Worm (Caenorhabditis elegans) whole organism, L1 larva: ENCODE results near the gene spin-4.

Experiments used
- C04F5.9 ChIP-seq: sonication (generic microtip); optimal IDR thresholded peaks from 2 replicates; lab custom pipeline; 2016; ENCODE audit warnings: missing genetic modification characterization, missing compliant biosample characterization
- F16B12.6 ChIP-seq: fragments of 150-350 bp; optimal IDR thresholded peaks from 2 replicates; lab custom pipeline; 2014; ENCODE audit warnings: missing biosample characterization, missing genetic modification characterization
- alr-1 ChIP-seq: fragments of 200-800 bp; sonication (Bioruptor generic); optimal IDR thresholded peaks from 2 replicates; lab custom pipeline; 2018; ENCODE audit warnings: borderline replicate concordance, mild to moderate bottlenecking, missing genetic modification characterization, missing compliant biosample characterization
- ama-1 ChIP-seq: fragments of 150-350 bp; optimal IDR thresholded peaks from 2 replicates; lab custom pipeline; 2014
- blmp-1 ChIP-seq: fragments of 150-350 bp; optimal IDR thresholded peaks from 2 replicates; lab custom pipeline; 2014; ENCODE audit warnings: missing biosample characterization, missing genetic modification characterization
- ceh-8 ChIP-seq: fragments of 200-800 bp; sonication (Bioruptor generic); optimal IDR thresholded peaks from 2 replicates; lab custom pipeline; 2018; ENCODE audit warnings: mild to moderate bottlenecking, missing genetic modification characterization, moderate library complexity, missing compliant biosample characterization
- ceh-82 ChIP-seq, 3 experiments: fragments of 150-350 bp in 1 of 3; sonication (generic microtip) in 2 of 3; optimal IDR thresholded peaks; 2 replicates each; lab custom pipeline; 2014 to 2017; ENCODE audit warnings: missing biosample characterization in 3 of 3, missing genetic modification characterization in 3 of 3
- ces-1 ChIP-seq: fragments of 150-350 bp; optimal IDR thresholded peaks from 2 replicates; lab custom pipeline; 2014; ENCODE audit warnings: missing biosample characterization, missing genetic modification reagents, missing genetic modification characterization
- dpl-1 ChIP-seq, 3 experiments: fragments of 150-350 bp in 2 of 3; sonication (generic microtip) in 1 of 3; optimal IDR thresholded peaks; 2 replicates each; lab custom pipeline; 2014 to 2017; ENCODE audit warnings: missing biosample characterization in 3 of 3, missing genetic modification characterization in 3 of 3, missing genetic modification reagents in 3 of 3
- efl-1 ChIP-seq, 4 experiments: fragments of 150-350 bp; optimal IDR thresholded peaks in 3 of 4; peaks in 1 of 4; 1 replicate in 1 of 4; 2 replicates in 3 of 4; lab custom pipeline; 2014; ENCODE audit warnings: missing biosample characterization in 2 of 4, missing genetic modification characterization in 2 of 4, missing genetic modification reagents in 2 of 4
- efl-3 ChIP-seq: fragments of 200-800 bp; sonication (Bioruptor generic); optimal IDR thresholded peaks from 2 replicates; lab custom pipeline; 2018; ENCODE audit warnings: mild to moderate bottlenecking, missing genetic modification characterization, missing compliant biosample characterization
- egl-27 ChIP-seq, 2 experiments: fragments of 150-350 bp in 1 of 2; sonication (generic microtip); optimal IDR thresholded peaks; 3 replicates each; lab custom pipeline; 2017 to 2018; ENCODE audit warnings: missing biosample characterization in 2 of 2, missing genetic modification characterization in 2 of 2, missing genetic modification reagents in 2 of 2
- elt-2 ChIP-seq: sonication (generic microtip); optimal IDR thresholded peaks from 2 replicates; lab custom pipeline; 2016; ENCODE audit warnings: missing genetic modification characterization, mild to moderate bottlenecking, inconsistent platforms, missing compliant biosample characterization, missing genetic modification reagents
- elt-3 ChIP-seq, 6 experiments: fragments of 150-350 bp in 1 of 6; sonication (generic microtip); optimal IDR thresholded peaks; 2 replicates each; lab custom pipeline; 2017 to 2018; ENCODE audit warnings: missing biosample characterization in 6 of 6, missing genetic modification characterization in 6 of 6, inconsistent platforms in 1 of 6
- ets-5 ChIP-seq: fragments of 200-800 bp; sonication (Bioruptor generic); IDR thresholded peaks from 2 replicates; pipeline ENCODE4 v1.3.6; 2022; ENCODE audit warnings: missing genetic modification characterization, missing compliant biosample characterization
- fkh-10 ChIP-seq: sonication (generic microtip); optimal IDR thresholded peaks from 2 replicates; lab custom pipeline; 2017; ENCODE audit warnings: missing biosample characterization, missing genetic modification reagents, missing genetic modification characterization
- fkh-4 ChIP-seq: sonication (generic microtip); optimal IDR thresholded peaks from 2 replicates; lab custom pipeline; 2016; ENCODE audit warnings: missing compliant biosample characterization, missing genetic modification characterization, borderline replicate concordance
- grh-1 ChIP-seq: fragments of 200-800 bp; sonication (Bioruptor generic); IDR thresholded peaks from 2 replicates; pipeline ENCODE4 v1.3.6; 2022; ENCODE audit warnings: missing genetic modification reagents, missing genetic modification characterization, missing compliant biosample characterization
- hpl-2 ChIP-seq: fragments of 150-350 bp; optimal IDR thresholded peaks from 2 replicates; lab custom pipeline; 2014; ENCODE audit warnings: missing biosample characterization, missing genetic modification reagents, missing genetic modification characterization
- isw-1 ChIP-seq: fragments of 200-800 bp; sonication (Bioruptor generic); IDR thresholded peaks from 2 replicates; pipeline ENCODE4 v1.3.6; 2022; ENCODE audit warnings: missing genetic modification characterization, missing compliant biosample characterization
- lin-13 ChIP-seq: fragments of 150-350 bp; optimal IDR thresholded peaks from 2 replicates; lab custom pipeline; 2014; ENCODE audit warnings: missing biosample characterization, missing genetic modification reagents, missing genetic modification characterization
- lin-14 ChIP-seq: fragments of 200-800 bp; sonication (Bioruptor generic); optimal IDR thresholded peaks from 2 replicates; lab custom pipeline; 2018; ENCODE audit warnings: mild to moderate bottlenecking, missing genetic modification characterization, moderate library complexity, missing compliant biosample characterization
- lin-35 ChIP-seq, 2 experiments: fragments of 150-350 bp; optimal IDR thresholded peaks; 2 replicates each; lab custom pipeline; 2014; ENCODE audit warnings: missing biosample characterization in 2 of 2, missing genetic modification characterization in 2 of 2, missing genetic modification reagents in 2 of 2
- lin-39 ChIP-seq: fragments of 150-350 bp; optimal IDR thresholded peaks from 2 replicates; lab custom pipeline; 2014; ENCODE audit warnings: missing biosample characterization, missing genetic modification reagents, missing genetic modification characterization
- lsy-2 ChIP-seq, 2 experiments: fragments of 150-350 bp; optimal IDR thresholded peaks; 2 replicates each; lab custom pipeline; 2014; ENCODE audit warnings: missing biosample characterization in 2 of 2, missing genetic modification characterization in 2 of 2
- mab-9 ChIP-seq: fragments of 200-800 bp; sonication (Bioruptor generic); IDR thresholded peaks from 2 replicates; pipeline ENCODE4 v1.3.6; 2022; ENCODE audit warnings: missing genetic modification reagents, missing genetic modification characterization, missing compliant biosample characterization
- mef-2 ChIP-seq: fragments of 150-350 bp; optimal IDR thresholded peaks from 2 replicates; lab custom pipeline; 2014; ENCODE audit warnings: missing biosample characterization, missing genetic modification characterization
- mep-1 ChIP-seq: fragments of 150-350 bp; optimal IDR thresholded peaks from 2 replicates; lab custom pipeline; 2014; ENCODE audit warnings: missing biosample characterization, missing genetic modification characterization
- nhr-11 ChIP-seq: fragments of 150-350 bp; optimal IDR thresholded peaks from 2 replicates; lab custom pipeline; 2014; ENCODE audit warnings: missing biosample characterization, missing genetic modification characterization
- nhr-12 ChIP-seq: sonication (generic microtip); optimal IDR thresholded peaks from 2 replicates; lab custom pipeline; 2017; ENCODE audit warnings: missing biosample characterization, missing genetic modification characterization
- nhr-19 ChIP-seq: fragments of 200-800 bp; sonication (Bioruptor generic); conservative IDR thresholded peaks from 2 replicates; pipeline ENCODE4 v1.3.6; 2022; ENCODE audit warnings: missing genetic modification characterization, missing compliant biosample characterization
- nhr-237 ChIP-seq: fragments of 150-350 bp; optimal IDR thresholded peaks from 2 replicates; lab custom pipeline; 2014; ENCODE audit warnings: missing biosample characterization, missing genetic modification characterization
- nhr-28 ChIP-seq: fragments of 150-350 bp; optimal IDR thresholded peaks from 2 replicates; lab custom pipeline; 2014; ENCODE audit warnings: missing biosample characterization, missing genetic modification characterization
- nhr-47 ChIP-seq: sonication (generic microtip); optimal IDR thresholded peaks from 2 replicates; lab custom pipeline; 2016; ENCODE audit warnings: mild to moderate bottlenecking, missing genetic modification characterization, moderate library complexity, missing compliant biosample characterization
- nhr-84 ChIP-seq: sonication (generic microtip); optimal IDR thresholded peaks from 2 replicates; lab custom pipeline; 2017; ENCODE audit warnings: missing biosample characterization, missing genetic modification characterization
- nhr-85 ChIP-seq: sonication (generic microtip); peaks from one replicate; lab custom pipeline; 2016; ENCODE audit warnings: missing genetic modification characterization, inconsistent platforms, missing compliant biosample characterization
- nhr-90 ChIP-seq: sonication (generic microtip); optimal IDR thresholded peaks from 2 replicates; lab custom pipeline; 2016; ENCODE audit warnings: mild to moderate bottlenecking, missing genetic modification characterization, missing compliant biosample characterization; ENCODE audit not compliant: poor library complexity
- pqm-1 ChIP-seq: sonication (generic microtip); optimal IDR thresholded peaks from 3 replicates; lab custom pipeline; 2017; ENCODE audit warnings: missing biosample characterization, missing genetic modification characterization
- rnt-1 ChIP-seq: sonication (generic microtip); optimal IDR thresholded peaks from 2 replicates; lab custom pipeline; 2016; ENCODE audit warnings: mild to moderate bottlenecking, missing genetic modification characterization, moderate library complexity, missing compliant biosample characterization
- skn-1 ChIP-seq: fragments of 150-350 bp; optimal IDR thresholded peaks from 2 replicates; lab custom pipeline; 2014; ENCODE audit warnings: missing biosample characterization, missing genetic modification characterization
- snpc-4 ChIP-seq: fragments of 150-350 bp; optimal IDR thresholded peaks from 2 replicates; lab custom pipeline; 2014; ENCODE audit warnings: missing biosample characterization, missing genetic modification characterization
- sup-37 ChIP-seq: fragments of 200-800 bp; sonication (Bioruptor generic); optimal IDR thresholded peaks from 2 replicates; lab custom pipeline; 2018; ENCODE audit warnings: mild to moderate bottlenecking, missing genetic modification characterization, missing compliant biosample characterization
- tbx-2 ChIP-seq: sonication (generic microtip); optimal IDR thresholded peaks from 2 replicates; lab custom pipeline; 2016; ENCODE audit warnings: missing genetic modification characterization, missing compliant biosample characterization
- unc-130 ChIP-seq: fragments of 150-350 bp; optimal IDR thresholded peaks from 2 replicates; lab custom pipeline; 2017; ENCODE audit warnings: missing biosample characterization, missing genetic modification characterization, inconsistent platforms
- unc-30 ChIP-seq: sonication (generic microtip); optimal IDR thresholded peaks from 2 replicates; lab custom pipeline; 2017; ENCODE audit warnings: missing biosample characterization, missing genetic modification characterization
- unc-62 ChIP-seq: fragments of 150-350 bp; optimal IDR thresholded peaks from 2 replicates; lab custom pipeline; 2014; ENCODE audit warnings: missing biosample characterization, missing genetic modification reagents, missing genetic modification characterization
- unc-98 ChIP-seq: fragments of 200-800 bp; sonication (Bioruptor generic); IDR thresholded peaks from 2 replicates; pipeline ENCODE4 v1.3.6; 2022; ENCODE audit warnings: missing genetic modification characterization, missing compliant biosample characterization
- vab-15 ChIP-seq: sonication (generic microtip); optimal IDR thresholded peaks from 2 replicates; lab custom pipeline; 2017; ENCODE audit warnings: missing genotype, mild to moderate bottlenecking, missing genetic modification characterization, missing compliant biosample characterization
- xbp-1 ChIP-seq: sonication (generic microtip); optimal IDR thresholded peaks from 2 replicates; lab custom pipeline; 2016; ENCODE audit warnings: missing genetic modification characterization, missing compliant biosample characterization
- ztf-4 ChIP-seq: fragments of 150-350 bp; optimal IDR thresholded peaks from 2 replicates; lab custom pipeline; 2014; ENCODE audit warnings: missing biosample characterization, missing genetic modification characterization

Gene spin-4

ce11 chrIII:12668821-12669220, 19.3 kb upstream of the spin-4 start:
- TF ChIP-seq efl-3 = no peak
- no peak for TF ChIP-seq xbp-1
- TF ChIP-seq rnt-1 = no peak
- 0 out of 2 replicates have a peak, but pooled peaks have one; percentile 7 for TF ChIP-seq grh-1 (GFP tag; lab: Robert Waterston, UW)
- no peak for TF ChIP-seq skn-1 (tag; lab: Kevin White, UChicago)
- TF ChIP-seq egl-27 (tag; optimal IDR thresholded peaks at IDR 0.05; lab: Kevin White, UChicago) = no peak
- TF ChIP-seq fkh-10 (GFP tag; lab: Kevin White, UChicago) = no peak
- TF ChIP-seq lin-35 (GFP tag; optimal IDR thresholded peaks at IDR 0.05; lab: Kevin White, UChicago) = peak in 1 of 2 experiments; percentile 15
- no peak for TF ChIP-seq lsy-2 (tag; optimal IDR thresholded peaks at IDR 0.05; lab: Kevin White, UChicago)
- TF ChIP-seq blmp-1 (tag; lab: Kevin White, UChicago) = peak; percentile 15
- no peak for TF ChIP-seq hpl-2 (GFP tag; lab: Kevin White, UChicago)
- TF ChIP-seq mab-9 (GFP tag; lab: Robert Waterston, UW) = no peak
- TF ChIP-seq pqm-1 (tag; lab: Kevin White, UChicago) = no peak
- TF ChIP-seq efl-1 (optimal IDR thresholded peaks at IDR 0.05; lab: Kevin White, UChicago) = no peak
- peak in 1 of 2 experiments; percentile 59 for TF ChIP-seq efl-1 (GFP tag; optimal IDR thresholded peaks at IDR 0.05 in 1 of 2; lab: Kevin White, UChicago)
- TF ChIP-seq nhr-11 (tag; lab: Kevin White, UChicago) = no peak
- no peak for TF ChIP-seq unc-30 (tag; lab: Kevin White, UChicago)
- TF ChIP-seq nhr-47 (tag; lab: Kevin White, UChicago) = no peak
- no peak for TF ChIP-seq dpl-1 (GFP tag; optimal IDR thresholded peaks at IDR 0.05; lab: Kevin White, UChicago)

DNA sequence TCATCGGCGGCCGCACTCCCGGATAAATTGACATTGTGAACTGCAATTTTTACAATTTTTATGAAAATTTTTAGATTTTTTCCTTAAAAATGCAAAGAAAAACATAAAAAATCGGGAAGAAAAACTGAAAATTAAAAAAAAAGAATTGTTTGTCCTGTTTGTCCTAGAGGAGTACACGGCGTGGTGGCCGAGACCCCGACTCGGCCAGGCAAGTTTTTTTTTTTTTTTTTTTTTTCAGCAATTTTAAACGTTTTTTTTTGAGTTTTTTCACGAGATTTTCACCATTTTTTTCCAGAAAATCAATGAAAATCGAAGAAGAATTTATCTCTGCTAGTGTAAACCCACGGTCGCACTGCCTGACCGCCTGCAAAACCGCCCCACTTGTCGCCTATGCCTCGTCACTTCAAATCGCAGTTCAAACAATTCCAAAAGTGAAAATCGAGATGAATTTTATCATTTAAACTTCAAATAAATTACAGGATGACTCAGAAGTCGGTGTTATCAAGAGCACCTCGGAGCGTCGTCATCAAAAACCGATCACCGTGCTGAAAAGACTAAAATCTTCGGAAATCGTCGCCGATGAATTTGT, 14.6 kb upstream of the spin-4 start, which contains the start of the genes taf-7.2 and elpc-2:
Gene taf-7.2, minus strand, starts transcription at position 42 of the 589 bp plus-strand sequence.
Gene elpc-2, plus strand, starts transcription at position 296 of the 589 bp plus-strand sequence.
- TF ChIP-seq nhr-237 (tag; lab: Kevin White, UChicago) = no peak
- TF ChIP-seq rnt-1 = no peak
- TF ChIP-seq isw-1 (GFP tag; lab: Robert Waterston, UW) = no peak
- no peak for TF ChIP-seq unc-30 (tag; lab: Kevin White, UChicago)
- no peak for TF ChIP-seq ceh-8 (GFP tag; lab: Kevin White, UChicago)
- TF ChIP-seq lin-13 (GFP tag; lab: Kevin White, UChicago) = no peak
- no peak; the same call in 1 of the 2 replicates for TF ChIP-seq nhr-19 (GFP tag; lab: Robert Waterston, UW)
- peak; percentile 81 for TF ChIP-seq tbx-2 (tag; lab: Kevin White, UChicago)
- TF ChIP-seq unc-130 = no peak
- no peak for TF ChIP-seq nhr-84 (tag; lab: Kevin White, UChicago)
- no peak for TF ChIP-seq snpc-4
- no peak for TF ChIP-seq ama-1
- no peak for TF ChIP-seq elt-3 (tag; optimal IDR thresholded peaks at IDR 0.05; lab: Kevin White, UChicago)
- TF ChIP-seq nhr-90 (tag; lab: Kevin White, UChicago) = peak; percentile 83
- no peak for TF ChIP-seq blmp-1 (tag; lab: Kevin White, UChicago)
- no peak for TF ChIP-seq mef-2 (tag; lab: Kevin White, UChicago)
- TF ChIP-seq unc-98 = peak; percentile 57
- peak; percentile 94 for TF ChIP-seq nhr-85 (tag; lab: Kevin White, UChicago)
- TF ChIP-seq lin-14 (GFP tag; lab: Kevin White, UChicago) = no peak
- TF ChIP-seq ces-1 (GFP tag; lab: Kevin White, UChicago) = no peak
- no peak for TF ChIP-seq nhr-28 (tag; lab: Kevin White, UChicago)
- TF ChIP-seq unc-62 = no peak
- TF ChIP-seq lin-39 = no peak
- no peak for TF ChIP-seq alr-1 (tag; lab: Kevin White, UChicago)
- TF ChIP-seq fkh-4 (tag; lab: Kevin White, UChicago) = peak; percentile 93
- no peak for TF ChIP-seq nhr-12 (tag; lab: Kevin White, UChicago)
- TF ChIP-seq F16B12.6 (tag; lab: Kevin White, UChicago) = peak; percentile 10
- no peak for TF ChIP-seq ztf-4 (tag; lab: Kevin White, UChicago)
- TF ChIP-seq C04F5.9 (tag; lab: Kevin White, UChicago) = peak; percentile 57
- peak in 2 of 3 experiments; percentile 21 to 42 for TF ChIP-seq ceh-82 (tag; optimal IDR thresholded peaks at IDR 0.05; lab: Kevin White, UChicago)
- no peak for TF ChIP-seq fkh-10 (GFP tag; lab: Kevin White, UChicago)
- no peak for TF ChIP-seq vab-15 (tag; lab: Kevin White, UChicago)
- TF ChIP-seq mep-1 (tag; lab: Kevin White, UChicago) = peak; percentile 53
- TF ChIP-seq sup-37 (GFP tag; lab: Kevin White, UChicago) = no peak
- TF ChIP-seq elt-2 (tag; lab: Kevin White, UChicago) = peak; percentile 29
- TF ChIP-seq ets-5 (GFP tag; lab: Robert Waterston, UW) = no peak
